Worm (Caenorhabditis elegans) whole organism, L4 larva: ENCODE measurements around the gene C05D9.9.

Experiments
- F26F4.8 ChIP-seq: fragments of 200-800 bp; sonication (Bioruptor generic); conservative IDR thresholded peaks from 2 replicates; pipeline ENCODE4 v1.3.6; 2022; ENCODE audit warnings: missing genetic modification characterization, missing compliant biosample characterization
- F37D6.2 ChIP-seq: sonication (generic microtip); optimal IDR thresholded peaks from 2 replicates; lab custom pipeline; 2016; ENCODE audit warnings: mild to moderate bottlenecking, missing genetic modification characterization, missing compliant biosample characterization
- F44E2.7 ChIP-seq: fragments of 200-800 bp; sonication (Bioruptor generic); IDR thresholded peaks from 2 replicates; pipeline ENCODE4 v2.1.2; 2022; ENCODE audit warnings: missing genetic modification characterization, missing compliant biosample characterization
- T20F7.1 ChIP-seq: fragments of 200-800 bp; sonication (Bioruptor generic); optimal IDR thresholded peaks from 2 replicates; lab custom pipeline; 2018; ENCODE audit warnings: mild to moderate bottlenecking, missing genetic modification characterization, missing compliant biosample characterization
- Y5F2A.4 ChIP-seq: fragments of 200-800 bp; sonication (Bioruptor generic); optimal IDR thresholded peaks from 2 replicates; lab custom pipeline; 2018; ENCODE audit warnings: mild to moderate bottlenecking, missing genetic modification characterization, missing compliant biosample characterization
- ZK337.2 ChIP-seq: fragments of 200-800 bp; sonication (Bioruptor generic); IDR thresholded peaks from 2 replicates; pipeline ENCODE4 v1.3.6; 2022; ENCODE audit warnings: missing genetic modification reagents, missing genetic modification characterization, missing compliant biosample characterization
- ZK546.5 ChIP-seq, 2 experiments: sonication (generic microtip); optimal IDR thresholded peaks; 2 replicates each; lab custom pipeline; 2017; ENCODE audit warnings: missing biosample characterization in 2 of 2, missing genetic modification characterization in 2 of 2
- aha-1 ChIP-seq: fragments of 150-350 bp; peaks from one replicate; lab custom pipeline; 2014; ENCODE audit warnings: missing biosample characterization, missing genetic modification characterization
- arid-1 ChIP-seq: fragments of 200-800 bp; sonication (Bioruptor generic); conservative IDR thresholded peaks from 2 replicates; pipeline ENCODE4 v1.3.6; 2022; ENCODE audit warnings: missing genetic modification reagents, missing genetic modification characterization, missing compliant biosample characterization
- ceh-28 ChIP-seq: fragments of 150-350 bp; optimal IDR thresholded peaks from 2 replicates; lab custom pipeline; 2014; ENCODE audit warnings: missing biosample characterization, missing genetic modification reagents, missing genetic modification characterization
- ceh-32 ChIP-seq: sonication (generic microtip); optimal IDR thresholded peaks from 2 replicates; lab custom pipeline; 2016; ENCODE audit warnings: mild to moderate bottlenecking, missing genetic modification characterization, missing compliant biosample characterization; ENCODE audit not compliant: poor library complexity
- ctbp-1 ChIP-seq: fragments of 200-800 bp; sonication (Bioruptor generic); IDR thresholded peaks from 2 replicates; pipeline ENCODE4 v1.3.6; 2022; ENCODE audit warnings: missing genetic modification reagents, missing genetic modification characterization, missing compliant biosample characterization
- daf-16 ChIP-seq, 3 experiments: sonication (generic microtip); optimal IDR thresholded peaks; 2 replicates each; lab custom pipeline; 2016 to 2017; ENCODE audit warnings: missing genetic modification characterization in 3 of 3, missing genetic modification reagents in 3 of 3, mild to moderate bottlenecking in 2 of 3, missing compliant biosample characterization in 2 of 3, missing biosample characterization in 1 of 3, moderate library complexity in 1 of 3
- daf-8 ChIP-seq: fragments of 200-800 bp; sonication (Bioruptor generic); IDR thresholded peaks from 2 replicates; pipeline ENCODE4 v1.3.6; 2022; ENCODE audit warnings: missing genetic modification characterization, missing compliant biosample characterization
- duxl-1 ChIP-seq: sonication (generic microtip); optimal IDR thresholded peaks from 2 replicates; lab custom pipeline; 2016; ENCODE audit warnings: mild to moderate bottlenecking, missing genetic modification characterization, moderate library complexity, missing compliant biosample characterization; ENCODE audit not compliant: poor library complexity
- fkh-10 ChIP-seq: fragments of 150-350 bp; optimal IDR thresholded peaks from 2 replicates; lab custom pipeline; 2014; ENCODE audit warnings: missing biosample characterization, missing genetic modification reagents, missing genetic modification characterization
- gei-8 ChIP-seq: fragments of 200-800 bp; sonication (Bioruptor generic); optimal IDR thresholded peaks from 2 replicates; lab custom pipeline; 2018; ENCODE audit warnings: mild to moderate bottlenecking, missing genetic modification characterization, missing compliant biosample characterization
- hif-1 ChIP-seq, 2 experiments: sonication (generic microtip); optimal IDR thresholded peaks; 2 replicates each; lab custom pipeline; 2016 to 2017; ENCODE audit warnings: missing compliant biosample characterization in 2 of 2, missing genetic modification characterization in 2 of 2, missing genetic modification reagents in 2 of 2, missing genotype in 2 of 2, mild to moderate bottlenecking in 1 of 2
- hlh-30 ChIP-seq: sonication (generic microtip); optimal IDR thresholded peaks from 2 replicates; lab custom pipeline; 2017; ENCODE audit warnings: antibody characterized with exemption, mild to moderate bottlenecking, missing genetic modification characterization, missing compliant biosample characterization; ENCODE audit not compliant: insufficient read depth
- hmg-1.1 ChIP-seq: fragments of 200-800 bp; sonication (Bioruptor generic); IDR thresholded peaks from 2 replicates; pipeline ENCODE4 v1.3.6; 2022; ENCODE audit warnings: missing genetic modification reagents, missing genetic modification characterization, missing compliant biosample characterization
- lin-13 ChIP-seq: fragments of 150-350 bp; optimal IDR thresholded peaks from 2 replicates; lab custom pipeline; 2014; ENCODE audit warnings: missing biosample characterization, missing genetic modification reagents, missing genetic modification characterization
- lin-15B ChIP-seq: fragments of 150-350 bp; sonication (generic microtip); optimal IDR thresholded peaks from 3 replicates; lab custom pipeline; 2014; ENCODE audit warnings: missing biosample characterization, missing genetic modification characterization
- lin-38 ChIP-seq: fragments of 200-800 bp; sonication (Bioruptor generic); IDR thresholded peaks from 2 replicates; pipeline ENCODE4 v1.3.6; 2022; ENCODE audit warnings: missing genetic modification reagents, missing genetic modification characterization, missing compliant biosample characterization
- lin-39 ChIP-seq: fragments of 150-350 bp; optimal IDR thresholded peaks from 2 replicates; lab custom pipeline; 2014; ENCODE audit warnings: missing biosample characterization, missing genetic modification reagents, missing genetic modification characterization
- lsy-2 ChIP-seq, 2 experiments: fragments of 150-350 bp in 1 of 2; sonication (generic microtip) in 1 of 2; optimal IDR thresholded peaks; 2 replicates each; lab custom pipeline; 2014 to 2017; ENCODE audit warnings: missing biosample characterization in 2 of 2, missing genetic modification characterization in 2 of 2
- mdl-1 ChIP-seq, 2 experiments: fragments of 150-350 bp in 1 of 2; sonication (generic microtip) in 1 of 2; optimal IDR thresholded peaks; 2 replicates each; lab custom pipeline; 2014 to 2017; ENCODE audit warnings: missing biosample characterization in 2 of 2, missing genetic modification characterization in 2 of 2
- mdt-29 ChIP-seq: fragments of 200-800 bp; sonication (Bioruptor generic); IDR thresholded peaks from 2 replicates; pipeline ENCODE4 v1.3.6; 2022; ENCODE audit warnings: missing genetic modification reagents, missing genetic modification characterization, missing compliant biosample characterization
- mep-1 ChIP-seq: fragments of 150-350 bp; sonication (generic microtip); optimal IDR thresholded peaks from 3 replicates; lab custom pipeline; 2014; ENCODE audit warnings: missing biosample characterization, missing genetic modification characterization
- mes-2 ChIP-seq: sonication (generic microtip); optimal IDR thresholded peaks from 2 replicates; lab custom pipeline; 2016; ENCODE audit warnings: missing genotype, mild to moderate bottlenecking, missing genetic modification characterization, missing compliant biosample characterization; ENCODE audit not compliant: poor library complexity, severe bottlenecking
- nhr-10 ChIP-seq: fragments of 150-350 bp; optimal IDR thresholded peaks from 2 replicates; lab custom pipeline; 2014; ENCODE audit warnings: missing biosample characterization, missing genetic modification characterization
- nhr-11 ChIP-seq: fragments of 150-350 bp; optimal IDR thresholded peaks from 2 replicates; lab custom pipeline; 2014; ENCODE audit warnings: missing biosample characterization, missing genetic modification characterization
- nhr-237 ChIP-seq: sonication (generic microtip); optimal IDR thresholded peaks from 2 replicates; lab custom pipeline; 2017; ENCODE audit warnings: missing biosample characterization, missing genetic modification characterization
- nhr-28 ChIP-seq: fragments of 150-350 bp; optimal IDR thresholded peaks from 2 replicates; lab custom pipeline; 2014; ENCODE audit warnings: missing biosample characterization, missing genetic modification characterization
- nhr-42 ChIP-seq: fragments of 200-800 bp; sonication (Bioruptor generic); IDR thresholded peaks from 2 replicates; pipeline ENCODE4 v1.3.6; 2022; ENCODE audit warnings: missing genetic modification characterization, missing compliant biosample characterization
- nhr-6 ChIP-seq: fragments of 150-350 bp; optimal IDR thresholded peaks from 2 replicates; lab custom pipeline; 2014; ENCODE audit warnings: missing biosample characterization, missing genetic modification characterization
- rbr-2 ChIP-seq: sonication (generic microtip); optimal IDR thresholded peaks from 2 replicates; lab custom pipeline; 2016; ENCODE audit warnings: missing genotype, missing genetic modification characterization, missing compliant biosample characterization
- skn-1 ChIP-seq: fragments of 150-350 bp; optimal IDR thresholded peaks from 2 replicates; lab custom pipeline; 2014; ENCODE audit warnings: missing biosample characterization, missing genetic modification characterization
- spr-1 ChIP-seq: sonication (generic microtip); optimal IDR thresholded peaks from 2 replicates; lab custom pipeline; 2016; ENCODE audit warnings: mild to moderate bottlenecking, missing genetic modification characterization, missing compliant biosample characterization
- spr-3 ChIP-seq: fragments of 200-800 bp; sonication (Bioruptor generic); optimal IDR thresholded peaks from 2 replicates; lab custom pipeline; 2018; ENCODE audit warnings: mild to moderate bottlenecking, missing genetic modification characterization, missing compliant biosample characterization
- tra-1 ChIP-seq: fragments of 200-800 bp; sonication (Bioruptor generic); IDR thresholded peaks from 2 replicates; pipeline ENCODE4 v1.3.6; 2022; ENCODE audit warnings: missing genetic modification reagents, missing genetic modification characterization, missing compliant biosample characterization
- unc-39 ChIP-seq: sonication (generic microtip); optimal IDR thresholded peaks from 2 replicates; lab custom pipeline; 2017; ENCODE audit warnings: missing biosample characterization, missing genetic modification characterization
- unc-62 ChIP-seq, 3 experiments: fragments of 150-350 bp in 1 of 3; sonication (generic microtip); optimal IDR thresholded peaks in 2 of 3; peaks in 1 of 3; 1 replicate in 1 of 3; 2 replicates in 2 of 3; lab custom pipeline; 2014 to 2017; ENCODE audit warnings: missing biosample characterization in 3 of 3, missing genetic modification characterization in 3 of 3, missing genetic modification reagents in 3 of 3, missing genotype in 1 of 3
- vab-7 ChIP-seq: fragments of 200-800 bp; sonication (Bioruptor generic); IDR thresholded peaks from 2 replicates; pipeline ENCODE4 v1.3.6; 2022; ENCODE audit warnings: missing genetic modification reagents, missing genetic modification characterization, missing compliant biosample characterization
- zfp-3 ChIP-seq: fragments of 200-800 bp; sonication (Bioruptor generic); conservative IDR thresholded peaks from 2 replicates; pipeline ENCODE4 v1.3.6; 2022; ENCODE audit warnings: missing genetic modification reagents, missing genetic modification characterization, missing compliant biosample characterization
- zip-11 ChIP-seq: fragments of 200-800 bp; sonication (Bioruptor generic); IDR thresholded peaks from 2 replicates; pipeline ENCODE4 v1.3.6; 2022; ENCODE audit warnings: missing genetic modification characterization, missing compliant biosample characterization
- ztf-11 ChIP-seq: fragments of 150-350 bp; optimal IDR thresholded peaks from 2 replicates; lab custom pipeline; 2014; ENCODE audit warnings: missing biosample characterization, missing genetic modification characterization
- ztf-7 ChIP-seq: fragments of 150-350 bp; optimal IDR thresholded peaks from 2 replicates; lab custom pipeline; 2014; ENCODE audit warnings: missing biosample characterization, missing genetic modification characterization

Gene C05D9.9

ce11 chrX:1108874-1109273 lies 15.2 kb downstream of the C05D9.9 start (continued):
- TF ChIP-seq ztf-11 (no peak), nhr-11 (peak; percentile 26), nhr-6 (tag; lab: Kevin White, UChicago) (no peak), zip-11 (no peak), gei-8 (GFP tag; lab: Kevin White, UChicago) (no peak)

DNA sequence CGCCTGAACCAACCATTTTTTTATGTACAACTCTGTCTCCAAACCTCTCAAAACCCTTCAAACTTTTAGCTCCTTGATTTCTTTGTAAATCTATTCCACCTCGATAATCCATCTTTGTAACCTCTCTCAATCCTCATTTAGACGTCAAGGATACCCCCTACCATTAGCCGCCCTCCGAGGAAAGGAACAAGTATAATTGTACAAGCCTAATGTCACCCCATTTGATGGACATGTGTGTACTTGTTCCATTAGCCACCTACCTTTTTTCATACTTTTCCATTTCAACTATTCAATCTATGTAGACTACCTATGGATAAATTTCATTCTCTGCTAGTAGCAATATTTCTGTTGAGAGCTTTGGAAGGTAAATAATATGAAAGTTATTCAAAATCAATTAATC lies 16.3 kb downstream of the C05D9.9 start, which contains the start of gene C05D9.4:
TSS of gene C05D9.4 (plus strand) at position 301 of the 400 bp plus-strand sequence.
- TF ChIP-seq nhr-10 (no peak), F26F4.8 (GFP tag; lab: Robert Waterston, UW) (no peak), ceh-28 (tag; lab: Kevin White, UChicago) (no peak), daf-8 (GFP tag; lab: Robert Waterston, UW) (no peak), nhr-42 (GFP tag; lab: Robert Waterston, UW) (no peak), nhr-237 (no peak), lin-13 (GFP tag; lab: Kevin White, UChicago) (no peak), ceh-32 (tag; lab: Kevin White, UChicago) (no peak), tra-1 (GFP tag; lab: Robert Waterston, UW) (no peak)

- no peak for TF ChIP-seq ctbp-1 (GFP tag; lab: Robert Waterston, UW)
- TF ChIP-seq ZK337.2 (GFP tag; lab: Robert Waterston, UW), result no peak
- TF ChIP-seq F37D6.2 (tag; lab: Kevin White, UChicago), result peak; percentile 1
- no peak for TF ChIP-seq ZK546.5 (tag; optimal IDR thresholded peaks at IDR 0.05; lab: Kevin White, UChicago)
- TF ChIP-seq lin-38, result no peak
- peak; percentile 46 for TF ChIP-seq rbr-2 (tag; lab: Kevin White, UChicago)
- no peak for TF ChIP-seq skn-1 (tag; lab: Kevin White, UChicago)
- TF ChIP-seq F44E2.7 (GFP tag; lab: Robert Waterston, UW), result no peak
- TF ChIP-seq F26F4.8 (GFP tag; lab: Robert Waterston, UW), result no peak
- no peak for TF ChIP-seq daf-16 (GFP tag; optimal IDR thresholded peaks at IDR 0.05; lab: Kevin White, UChicago)
- no peak for TF ChIP-seq daf-16 (tag; optimal IDR thresholded peaks at IDR 0.05; lab: Kevin White, UChicago)
- no peak for TF ChIP-seq aha-1 (tag; lab: Kevin White, UChicago)
- TF ChIP-seq lsy-2 (tag; optimal IDR thresholded peaks at IDR 0.05; lab: Kevin White, UChicago), result peak in 1 of 2 experiments; percentile 49
- TF ChIP-seq vab-7 (GFP tag; lab: Robert Waterston, UW), result no peak
- no peak for TF ChIP-seq unc-39 (tag; lab: Kevin White, UChicago)
- no peak for TF ChIP-seq tra-1 (GFP tag; lab: Robert Waterston, UW)
- TF ChIP-seq nhr-28, result no peak
- TF ChIP-seq daf-8 (GFP tag; lab: Robert Waterston, UW), result no peak
- TF ChIP-seq hif-1 (tag; optimal IDR thresholded peaks at IDR 0.05; lab: Kevin White, UChicago), result peak in 1 of 2 experiments; percentile 13
- no peak for TF ChIP-seq T20F7.1 (GFP tag; lab: Kevin White, UChicago)
- TF ChIP-seq arid-1 (GFP tag; lab: Robert Waterston, UW), result no peak
- no peak for TF ChIP-seq fkh-10
- no peak for TF ChIP-seq zfp-3
- TF ChIP-seq ztf-7 (tag; lab: Kevin White, UChicago), result no peak
- peak; percentile 71 for TF ChIP-seq mes-2 (tag; lab: Kevin White, UChicago)
- no peak for TF ChIP-seq mdl-1 (tag; optimal IDR thresholded peaks at IDR 0.05; lab: Kevin White, UChicago)
- peak; percentile 75 for TF ChIP-seq hmg-1.1
- TF ChIP-seq duxl-1 (tag; lab: Kevin White, UChicago), result no peak
- no peak for TF ChIP-seq mdt-29
- no peak for TF ChIP-seq lin-15B
- peak; percentile 72 for TF ChIP-seq nhr-6 (tag; lab: Kevin White, UChicago)
- TF ChIP-seq hlh-30, result peak; percentile 25
- no peak for TF ChIP-seq spr-3 (GFP tag; lab: Kevin White, UChicago)
- peak; percentile 74 for TF ChIP-seq mep-1
- TF ChIP-seq unc-62 (GFP tag; optimal IDR thresholded peaks at IDR 0.05 in 1 of 2; lab: Kevin White, UChicago), result no peak
- TF ChIP-seq unc-62 (tag; optimal IDR thresholded peaks at IDR 0.05; lab: Kevin White, UChicago), result no peak
- no peak for TF ChIP-seq lin-39 (tag; lab: Kevin White, UChicago)
- no peak for TF ChIP-seq Y5F2A.4 (GFP tag; lab: Kevin White, UChicago)
- TF ChIP-seq spr-1 (tag; lab: Kevin White, UChicago), result no peak
Measured at ce11 chrX:1103702-1104262, 20.3 kb downstream of the C05D9.9 start, which contains the start of gene ife-4. TSS of gene ife-4 (plus strand) at chrX:1104212.
